In genomic region chrX:15559473-15559872, ce11 we compare ENCODE assay signal across 4 worm cellular contexts.
TF ChIP-seq lines count a peak whose summit lies in the region.

No protein-coding gene starts in this region.

TF ChIP-seq in whole organism, L1 larva, 84 proteins besides CTCF, POLR2A, EP300 and RAD21:
- TF ChIP-seq blmp-1 (tag; optimal IDR thresholded peaks at IDR 0.05; lab: Kevin White, UChicago) (no peak), unc-130 (tag; optimal IDR thresholded peaks at IDR 0.05; lab: Kevin White, UChicago) (no peak), F16B12.6 (tag; optimal IDR thresholded peaks at IDR 0.05; lab: Kevin White, UChicago) (no peak), snpc-4 (tag; optimal IDR thresholded peaks at IDR 0.05; lab: Kevin White, UChicago) (peak; percentile 89)
TF ChIP-seq in whole organism, L1 larva: peak in this region for 1.

TF ChIP-seq in whole organism, L2 larva, 48 proteins besides CTCF, POLR2A, EP300 and RAD21:
- TF ChIP-seq nhr-6 (tag; optimal IDR thresholded peaks at IDR 0.05; lab: Kevin White, UChicago) (no peak), snpc-4 (tag; optimal IDR thresholded peaks at IDR 0.05; lab: Kevin White, UChicago) (peak; percentile 70)
TF ChIP-seq in whole organism, L2 larva: peak in this region for 1.

TF ChIP-seq in whole organism, L3 larva, 47 proteins besides CTCF, POLR2A, EP300 and RAD21:
- TF ChIP-seq hmg-11 (tag; optimal IDR thresholded peaks at IDR 0.05; lab: Kevin White, UChicago): no peak
- TF ChIP-seq mml-1 (tag; optimal IDR thresholded peaks at IDR 0.05; lab: Kevin White, UChicago): no peak
- TF ChIP-seq pha-4 (tag; optimal IDR thresholded peaks at IDR 0.05; lab: Kevin White, UChicago): no peak
- TF ChIP-seq skn-1 (tag; optimal IDR thresholded peaks at IDR 0.05; lab: Kevin White, UChicago): no peak
- TF ChIP-seq snpc-4 (tag; optimal IDR thresholded peaks at IDR 0.05; lab: Kevin White, UChicago): peak; percentile 40
- TF ChIP-seq nhr-11 (tag; optimal IDR thresholded peaks at IDR 0.05; lab: Kevin White, UChicago): no peak

TF ChIP-seq in whole organism, L4 larva, 104 proteins besides CTCF, POLR2A, EP300 and RAD21:
- peak; percentile 37 for TF ChIP-seq aha-1 (tag; lab: Kevin White, UChicago)
- TF ChIP-seq fkh-10 (GFP tag; optimal IDR thresholded peaks at IDR 0.05; lab: Kevin White, UChicago): no peak

Comparison
In these comparisons a context has a peak if more than half of its experiments do, and no peak if none do; other contexts are left out.
1. Of the 29 proteins assayed by ChIP-seq in both whole organism, L4 larva and whole organism, L1 larva: peak only in whole organism, L4 larva: aha-1; only in whole organism, L1 larva: snpc-4; in both: none; in neither: 27.